Worm (Caenorhabditis elegans): Measurements from ENCODE around the gene scl-21.

The scl-21 gene

DNA sequence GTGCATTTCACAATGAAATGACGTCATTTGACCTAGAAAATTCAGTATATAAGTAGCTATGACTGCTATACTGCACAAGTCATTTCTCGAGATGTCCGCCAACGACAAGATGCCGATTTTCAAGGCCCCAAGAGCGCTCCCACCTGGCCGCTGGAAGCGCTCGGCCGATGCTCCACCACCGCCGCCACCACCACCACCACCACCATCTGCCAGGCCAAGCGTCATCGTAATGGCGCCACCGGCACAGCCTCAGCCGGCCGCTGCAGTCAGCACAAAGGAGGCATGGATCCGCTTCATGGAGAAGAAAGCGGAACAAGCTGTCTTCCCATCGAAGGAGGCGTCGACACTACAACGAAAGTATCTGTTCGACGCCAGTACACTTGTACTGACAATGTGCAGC is 10.2 kb downstream of the scl-21 start, which contains the start of gene Y43F8B.28:
Gene Y43F8B.28 (plus strand): TSS at position 59 of the 400 bp plus-strand sequence.
- TF ChIP-seq nhr-237 (tag; optimal IDR thresholded peaks at IDR 0.05) (no peak), mab-5 (tag; optimal IDR thresholded peaks at IDR 0.05) (no peak), elt-3 (tag; optimal IDR thresholded peaks at IDR 0.05) (no peak), ceh-39 (tag; optimal IDR thresholded peaks at IDR 0.05) (no peak), nhr-76 (tag; optimal IDR thresholded peaks at IDR 0.05) (no peak), nhr-28 (tag; optimal IDR thresholded peaks at IDR 0.05) (no peak), pha-4 (tag; optimal IDR thresholded peaks at IDR 0.05) (no peak), elt-1 (tag; optimal IDR thresholded peaks at IDR 0.05; ENCODE audit: borderline replicate concordance, insufficient read depth) (no peak), nhr-12 (tag; optimal IDR thresholded peaks at IDR 0.05) (no peak)

- TF ChIP-seq ceh-43 (GFP tag; optimal IDR thresholded peaks at IDR 0.05) (no peak), nhr-237 (tag; optimal IDR thresholded peaks at IDR 0.05) (no peak), nhr-76 (tag; optimal IDR thresholded peaks at IDR 0.05) (no peak), nhr-2 (tag; optimal IDR thresholded peaks at IDR 0.05) (no peak), lin-13 (tag; optimal IDR thresholded peaks at IDR 0.05) (no peak), nhr-12 (tag; optimal IDR thresholded peaks at IDR 0.05) (no peak), elt-1 (tag; optimal IDR thresholded peaks at IDR 0.05; ENCODE audit: borderline replicate concordance, insufficient read depth) (no peak), drap-1 (GFP tag; optimal IDR thresholded peaks at IDR 0.05) (no peak), pha-4 (tag; optimal IDR thresholded peaks at IDR 0.05) (no peak), mab-5 (tag; optimal IDR thresholded peaks at IDR 0.05) (no peak), zip-8 (tag; optimal IDR thresholded peaks at IDR 0.05) (no peak), mep-1 (tag; optimal IDR thresholded peaks at IDR 0.05) (no peak), sptf-1 (tag; optimal IDR thresholded peaks at IDR 0.05) (no peak), flh-1 (GFP tag; optimal IDR thresholded peaks at IDR 0.05) (no peak), mls-2 (tag; optimal IDR thresholded peaks at IDR 0.05) (no peak)
Measured at ce11 chrV:19484507-19484906, 11.0 kb downstream of the scl-21 start, which contains the start of gene Y43F8B.17. Gene Y43F8B.17, plus strand, starts transcription at chrV:19484721.

ce11 chrV:19482535-19482934 is 13.0 kb downstream of the scl-21 start, which contains the start of gene Y43F8B.22:
Gene Y43F8B.22, plus strand, starts transcription at chrV:19482835.
- TF ChIP-seq drap-1 (GFP tag; optimal IDR thresholded peaks at IDR 0.05) (no peak), sem-2 (GFP tag; optimal IDR thresholded peaks at IDR 0.05) (no peak), mab-5 (tag; optimal IDR thresholded peaks at IDR 0.05) (no peak), elt-1 (tag; optimal IDR thresholded peaks at IDR 0.05; ENCODE audit: borderline replicate concordance, insufficient read depth) (no peak), ceh-83 (GFP tag; optimal IDR thresholded peaks at IDR 0.05) (no peak), ham-2 (GFP tag; optimal IDR thresholded peaks at IDR 0.05) (no peak), nhr-28 (tag; optimal IDR thresholded peaks at IDR 0.05) (no peak), mep-1 (tag; optimal IDR thresholded peaks at IDR 0.05) (no peak), nhr-12 (tag; optimal IDR thresholded peaks at IDR 0.05) (no peak), ceh-39 (tag; optimal IDR thresholded peaks at IDR 0.05) (no peak), bed-3 (GFP tag; optimal IDR thresholded peaks at IDR 0.05) (no peak), unc-120 (tag; optimal IDR thresholded peaks at IDR 0.05; ENCODE audit: poor library complexity, severe bottlenecking) (no peak)

ce11 chrV:19477852-19478251 is 17.6 kb downstream of the scl-21 start, which contains the start of gene Y43F8B.9:
Gene Y43F8B.9, plus strand, starts transcription at chrV:19478152.
- TF ChIP-seq tbx-8 (GFP tag; optimal IDR thresholded peaks at IDR 0.05) (no peak), unc-39 (tag; optimal IDR thresholded peaks at IDR 0.05) (no peak), blmp-1 (tag; optimal IDR thresholded peaks at IDR 0.05) (no peak), bed-3 (GFP tag; optimal IDR thresholded peaks at IDR 0.05) (no peak), snpc-4 (tag; optimal IDR thresholded peaks at IDR 0.05) (no peak), unc-120 (tag; optimal IDR thresholded peaks at IDR 0.05; ENCODE audit: poor library complexity, severe bottlenecking) (no peak), nhr-237 (tag; optimal IDR thresholded peaks at IDR 0.05) (no peak), sptf-1 (tag; optimal IDR thresholded peaks at IDR 0.05) (no peak), flh-1 (GFP tag; optimal IDR thresholded peaks at IDR 0.05) (no peak), nhr-12 (tag; optimal IDR thresholded peaks at IDR 0.05) (no peak), nhr-76 (tag; optimal IDR thresholded peaks at IDR 0.05) (no peak)

ce11 chrV:19477302-19477701 is 18.2 kb downstream of the scl-21 start:
- TF ChIP-seq pha-4 (tag; optimal IDR thresholded peaks at IDR 0.05) (no peak), ceh-43 (GFP tag; optimal IDR thresholded peaks at IDR 0.05) (no peak), zip-8 (tag; optimal IDR thresholded peaks at IDR 0.05) (no peak), nhr-237 (tag; optimal IDR thresholded peaks at IDR 0.05) (no peak), hlh-1 (tag; optimal IDR thresholded peaks at IDR 0.05) (no peak), unc-62 (GFP tag; optimal IDR thresholded peaks at IDR 0.05) (no peak), ceh-83 (GFP tag; optimal IDR thresholded peaks at IDR 0.05) (no peak), mls-2 (tag; optimal IDR thresholded peaks at IDR 0.05) (no peak), bed-3 (GFP tag; optimal IDR thresholded peaks at IDR 0.05) (no peak), blmp-1 (tag; optimal IDR thresholded peaks at IDR 0.05) (no peak), nhr-2 (tag; optimal IDR thresholded peaks at IDR 0.05) (no peak)
